Fruit fly (Drosophila melanogaster) whole organism, embryonic: Measurements from ENCODE around the gene ca.

ENCODE experiments used
- Aef1 ChIP-seq: fragments of 200-800 bp; sonication (Bioruptor generic); IDR thresholded peaks from 3 replicates; pipeline ENCODE4 v1.3.6; 2022; ENCODE audit warnings: missing biosample characterization, missing genetic modification characterization
- Atf-2 ChIP-seq: fragments of 200-800 bp; sonication (Bioruptor generic); optimal IDR thresholded peaks from 2 replicates; lab custom pipeline; 2016; ENCODE audit warnings: missing biosample characterization, missing genetic modification characterization
- CG12769 ChIP-seq: fragments of 200-800 bp; sonication (Bioruptor generic); optimal IDR thresholded peaks from 2 replicates; lab custom pipeline; 2019; ENCODE audit warnings: missing biosample characterization, mild to moderate bottlenecking, missing genetic modification characterization, moderate library complexity
- CG13296 ChIP-seq: fragments of 200-800 bp; sonication (Bioruptor generic); optimal IDR thresholded peaks from 3 replicates; lab custom pipeline; 2018; ENCODE audit warnings: missing biosample characterization, mild to moderate bottlenecking, missing genetic modification characterization
- CG13624 ChIP-seq: fragments of 200-800 bp; sonication (Bioruptor generic); optimal IDR thresholded peaks from 2 replicates; lab custom pipeline; 2016; ENCODE audit warnings: missing biosample characterization, missing genetic modification characterization
- CG14965 ChIP-seq: fragments of 200-800 bp; sonication (Bioruptor generic); optimal IDR thresholded peaks from 2 replicates; lab custom pipeline; 2016; ENCODE audit warnings: missing biosample characterization, missing genetic modification characterization, borderline replicate concordance
- CG16813 ChIP-seq: fragments of 200-800 bp; sonication (Bioruptor generic); IDR thresholded peaks from 3 replicates; pipeline ENCODE4 v1.3.6; 2022; ENCODE audit warnings: missing biosample characterization, missing genetic modification characterization; ENCODE audit not compliant: partially characterized antibody
- CG2199 ChIP-seq: fragments of 200-800 bp; sonication (Bioruptor generic); IDR thresholded peaks from 3 replicates; pipeline ENCODE4 v1.3.6; 2022; ENCODE audit warnings: missing biosample characterization, missing genetic modification characterization
- CG2712 ChIP-seq: fragments of 200-800 bp; optimal IDR thresholded peaks from 3 replicates; lab custom pipeline; 2019; ENCODE audit warnings: missing biosample characterization, mild to moderate bottlenecking, missing genetic modification characterization, moderate library complexity
- CG3726 ChIP-seq: fragments of 200-800 bp; sonication (Bioruptor generic); IDR thresholded peaks from 3 replicates; pipeline ENCODE4, ENCODE4 v1.3.6; 2022; ENCODE audit warnings: missing biosample characterization, missing genetic modification characterization
- CG4424 ChIP-seq: fragments of 200-800 bp; sonication (Bioruptor generic); optimal IDR thresholded peaks from 3 replicates; lab custom pipeline; 2016; ENCODE audit warnings: missing biosample characterization, missing genetic modification characterization
- CG4820 ChIP-seq: fragments of 200-800 bp; sonication (Bioruptor generic); optimal IDR thresholded peaks from 3 replicates; lab custom pipeline; 2016; ENCODE audit warnings: missing biosample characterization, missing genetic modification characterization
- CG7928 ChIP-seq: fragments of 200-800 bp; sonication (Bioruptor generic); optimal IDR thresholded peaks from 2 replicates; lab custom pipeline; 2017; ENCODE audit warnings: missing biosample characterization, mild to moderate bottlenecking, missing genetic modification characterization
- CG7963 ChIP-seq: fragments of 200-800 bp; sonication (Bioruptor generic); IDR thresholded peaks from 3 replicates; pipeline ENCODE4 v1.3.6; 2022; ENCODE audit warnings: missing biosample characterization, missing genetic modification characterization; ENCODE audit not compliant: partially characterized antibody
- CG8290 ChIP-seq, 3 experiments: fragments of 200-800 bp; sonication (Bioruptor generic); optimal IDR thresholded peaks; 2 replicates each; lab custom pipeline; 2016 to 2019; ENCODE audit warnings: missing biosample characterization in 3 of 3, missing genetic modification characterization in 3 of 3, mild to moderate bottlenecking in 2 of 3, moderate library complexity in 1 of 3
- CG9932 ChIP-seq: fragments of 200-800 bp; sonication (Bioruptor generic); IDR thresholded peaks from 2 replicates; pipeline ENCODE4 v1.3.6; 2022; ENCODE audit warnings: missing biosample characterization, missing genetic modification characterization
- D ChIP-seq, 2 experiments: fragments of 200-800 bp in 1 of 2; fragments of >200 bp in 1 of 2; sonication (Bioruptor generic) in 1 of 2; optimal IDR thresholded peaks; 2 replicates in 1 of 2; 3 replicates in 1 of 2; lab custom pipeline; 2017; ENCODE audit warnings: mild to moderate bottlenecking in 1 of 2, missing biosample characterization in 1 of 2, missing genetic modification characterization in 1 of 2, missing genetic modification reagents in 1 of 2
- ERR ChIP-seq: fragments of 200-800 bp; sonication (Bioruptor generic); optimal IDR thresholded peaks from 2 replicates; lab custom pipeline; 2016; ENCODE audit warnings: missing biosample characterization, missing genetic modification characterization
- Hmr ChIP-seq: fragments of 200-800 bp; sonication (Bioruptor generic); optimal IDR thresholded peaks from 3 replicates; lab custom pipeline; 2017; ENCODE audit warnings: mild to moderate bottlenecking, missing biosample characterization, missing genetic modification reagents, missing genetic modification characterization
- Hr51 ChIP-seq, 2 experiments: fragments of 200-800 bp; sonication (Bioruptor generic); optimal IDR thresholded peaks; 2 replicates in 1 of 2; 3 replicates in 1 of 2; lab custom pipeline; 2016 to 2018; ENCODE audit warnings: missing biosample characterization in 2 of 2, missing genetic modification characterization in 2 of 2, mild to moderate bottlenecking in 1 of 2, moderate library complexity in 1 of 2
- MBD-R2 ChIP-seq: fragments of 200-800 bp; sonication (Bioruptor generic); IDR thresholded peaks from 2 replicates; pipeline ENCODE4 v1.3.6; 2022; ENCODE audit warnings: missing biosample characterization, missing genetic modification characterization
- Med ChIP-seq: fragments of 200-800 bp; sonication (Bioruptor generic); peaks from one replicate; lab custom pipeline; 2016; ENCODE audit warnings: missing biosample characterization, missing genetic modification characterization, mild to moderate bottlenecking, inconsistent platforms, moderate library complexity
- NFAT ChIP-seq: fragments of 200-800 bp; sonication (Bioruptor generic); IDR thresholded peaks from 2 replicates; pipeline ENCODE4 v1.3.6; 2022; ENCODE audit warnings: missing biosample characterization, missing genetic modification characterization
- Nf-YA ChIP-seq: fragments of 200-800 bp; sonication (Bioruptor generic); IDR thresholded peaks from 2 replicates; pipeline ENCODE4 v1.3.6; 2022; ENCODE audit warnings: missing biosample characterization, missing genetic modification characterization
- Rfx ChIP-seq: fragments of 200-800 bp; sonication (Bioruptor generic); IDR thresholded peaks from 2 replicates; pipeline ENCODE4 v1.3.6; 2022; ENCODE audit warnings: missing biosample characterization, missing genetic modification characterization
- Rx ChIP-seq: fragments of 200-800 bp; sonication (Bioruptor generic); IDR thresholded peaks from 2 replicates; pipeline ENCODE4 v1.3.6; 2022; ENCODE audit warnings: missing biosample characterization, missing genetic modification characterization
- ap ChIP-seq: fragments of 200-800 bp; sonication (Bioruptor generic); IDR thresholded peaks from 2 replicates; pipeline ENCODE4 v1.3.6; 2022; ENCODE audit warnings: missing biosample characterization, missing genetic modification characterization
- bbx ChIP-seq: fragments of 200-800 bp; sonication (Bioruptor generic); IDR thresholded peaks from 2 replicates; pipeline ENCODE4 v1.3.6; 2022; ENCODE audit warnings: missing biosample characterization, missing genetic modification characterization; ENCODE audit not compliant: partially characterized antibody
- cato ChIP-seq: fragments of 200-800 bp; sonication (Bioruptor generic); optimal IDR thresholded peaks from 2 replicates; lab custom pipeline; 2016; ENCODE audit warnings: missing biosample characterization, missing genetic modification characterization, borderline replicate concordance
- ci ChIP-seq: fragments of 200-800 bp; sonication (Bioruptor generic); IDR thresholded peaks from 3 replicates; pipeline ENCODE4 v1.3.6; 2022; ENCODE audit warnings: missing biosample characterization, missing genetic modification characterization
- disco-r ChIP-seq: fragments of 200-800 bp; sonication (Bioruptor generic); optimal IDR thresholded peaks from 2 replicates; lab custom pipeline; 2016; ENCODE audit warnings: missing biosample characterization, missing genetic modification characterization
- fd96Cb ChIP-seq: fragments of 200-800 bp; sonication (Bioruptor generic); optimal IDR thresholded peaks from 2 replicates; lab custom pipeline; 2018; ENCODE audit warnings: missing biosample characterization, mild to moderate bottlenecking, missing genetic modification characterization, moderate library complexity
- gce ChIP-seq: fragments of 200-800 bp; sonication (Bioruptor generic); IDR thresholded peaks from 3 replicates; pipeline ENCODE4 v1.3.6; 2022; ENCODE audit warnings: missing biosample characterization, missing genetic modification characterization
- gem ChIP-seq: fragments of 200-800 bp; sonication (Bioruptor generic); optimal IDR thresholded peaks from 2 replicates; lab custom pipeline; 2019; ENCODE audit warnings: missing biosample characterization, mild to moderate bottlenecking, missing genetic modification characterization, moderate library complexity
- gro ChIP-seq: fragments of 200-800 bp; sonication (Bioruptor generic); optimal IDR thresholded peaks from 2 replicates; lab custom pipeline; 2016; ENCODE audit warnings: missing biosample characterization, missing genetic modification characterization
- hkb ChIP-seq, 2 experiments: fragments of 200-800 bp in 1 of 2; fragments of >200 bp in 1 of 2; sonication (Bioruptor generic) in 1 of 2; IDR thresholded peaks in 1 of 2; optimal IDR thresholded peaks in 1 of 2; 2 replicates each; pipeline versions ENCODE4 v1.3.6 to Lab custom; 2017 to 2022; ENCODE audit warnings: missing biosample characterization in 1 of 2, missing genetic modification characterization in 1 of 2
- kay ChIP-seq: fragments of 200-800 bp; sonication (Bioruptor generic); optimal IDR thresholded peaks from 2 replicates; lab custom pipeline; 2016; ENCODE audit warnings: missing biosample characterization, missing genetic modification characterization
- nerfin-1 ChIP-seq: fragments of 200-800 bp; sonication (Bioruptor generic); optimal IDR thresholded peaks from 3 replicates; lab custom pipeline; 2019; ENCODE audit warnings: missing biosample characterization, mild to moderate bottlenecking, missing genetic modification characterization, moderate library complexity
- oc ChIP-seq: fragments of 200-800 bp; sonication (Bioruptor generic); optimal IDR thresholded peaks from 2 replicates; lab custom pipeline; 2018; ENCODE audit warnings: missing biosample characterization, mild to moderate bottlenecking, missing genetic modification characterization, moderate library complexity
- odd ChIP-seq: fragments of 200-800 bp; sonication (Bioruptor generic); optimal IDR thresholded peaks from 2 replicates; lab custom pipeline; 2017; ENCODE audit warnings: missing biosample characterization, mild to moderate bottlenecking, missing genetic modification characterization
- peb ChIP-seq: fragments of 200-800 bp; sonication (Bioruptor generic); IDR thresholded peaks from 2 replicates; pipeline ENCODE4 v1.3.6; 2022; ENCODE audit warnings: missing biosample characterization, missing genetic modification characterization
- phol ChIP-seq: fragments of 200-800 bp; sonication (Bioruptor generic); optimal IDR thresholded peaks from 3 replicates; lab custom pipeline; 2018; ENCODE audit warnings: missing biosample characterization, mild to moderate bottlenecking, missing genetic modification characterization, moderate library complexity
- salm ChIP-seq: fragments of 200-800 bp; sonication (Bioruptor generic); optimal IDR thresholded peaks from 2 replicates; lab custom pipeline; 2018; ENCODE audit warnings: missing biosample characterization, mild to moderate bottlenecking, missing genetic modification characterization
- unc-4 ChIP-seq: fragments of 200-800 bp; sonication (Bioruptor generic); IDR thresholded peaks from 2 replicates; pipeline ENCODE4 v1.3.6; 2022; ENCODE audit warnings: missing biosample characterization, missing genetic modification characterization; ENCODE audit not compliant: partially characterized antibody
- vvl ChIP-seq: fragments of 200-800 bp; sonication (Bioruptor generic); IDR thresholded peaks from 2 replicates; pipeline ENCODE4 v1.3.6; 2022; ENCODE audit warnings: missing biosample characterization, missing genetic modification characterization
- yki ChIP-seq: fragments of >200 bp; optimal IDR thresholded peaks from 3 replicates; lab custom pipeline; 2018
- zen2 ChIP-seq: fragments of 200-800 bp; sonication (Bioruptor generic); IDR thresholded peaks from 3 replicates; pipeline ENCODE4 v1.3.6; 2022; ENCODE audit warnings: missing biosample characterization, missing genetic modification characterization; ENCODE audit not compliant: partially characterized antibody

Gene ca

dm6 chr3R:29772795-29773331 lies 33.7 kb upstream of the ca start (continued):
- TF ChIP-seq peb (GFP tag; lab: Robert Waterston, UW) (peak; percentile 20; the same call in 1 of the 2 replicates), Hr51 (GFP tag; optimal IDR thresholded peaks at IDR 0.05; lab: Kevin White, UChicago) (peak in 1 of 2 experiments; percentile 11), yki (lab: Kevin White, UChicago) (peak; percentile 83), gem (no peak), MBD-R2 (GFP tag; lab: Robert Waterston, UW) (no peak; the same call in 1 of the 2 replicates), CG3726 (GFP tag; lab: Robert Waterston, UW) (no peak), Atf-2 (GFP tag; lab: Kevin White, UChicago) (no peak), gro (no peak), oc (tag; lab: Kevin White, UChicago) (peak; percentile 61), fd96Cb (tag; lab: Kevin White, UChicago) (no peak), CG9932 (GFP tag; lab: Robert Waterston, UW) (no peak), Nf-YA (GFP tag; lab: Robert Waterston, UW) (no peak), vvl (GFP tag; lab: Robert Waterston, UW) (no peak; the same call in 1 of the 2 replicates), cato (no peak), CG14965 (GFP tag; lab: Kevin White, UChicago) (no peak), CG2199 (peak; percentile 84; the same call in 2 of the 3 replicates), CG13624 (peak; percentile 21), CG4424 (GFP tag; lab: Kevin White, UChicago) (no peak), gce (peak; percentile 37; the same call in 1 of the 3 replicates), Hmr (GFP tag; lab: Kevin White, UChicago) (peak; percentile 60), NFAT (peak; percentile 72), phol (tag; lab: Kevin White, UChicago) (no peak), bbx (GFP tag; lab: Robert Waterston, UW) (peak; percentile 60; the same call in 1 of the 2 replicates), Rfx (peak; percentile 22; the same call in 1 of the 2 replicates), unc-4 (GFP tag; lab: Robert Waterston, UW) (peak; percentile 34; the same call in 1 of the 2 replicates), disco-r (GFP tag; lab: Kevin White, UChicago) (no peak), CG7928 (no peak), odd (GFP tag; lab: Kevin White, UChicago) (peak; percentile 14), CG7963 (GFP tag; lab: Robert Waterston, UW) (0 out of 3 replicates have a peak, but pooled peaks have one; percentile 25), CG12769 (peak; percentile 90), ci (GFP tag; lab: Robert Waterston, UW) (peak; percentile 80; the same call in 2 of the 3 replicates), CG16813 (GFP tag; lab: Robert Waterston, UW) (peak; percentile 37; the same call in 1 of the 3 replicates), Rx (GFP tag; lab: Robert Waterston, UW) (0 out of 2 replicates have a peak, but pooled peaks have one; percentile 9), nerfin-1 (peak; percentile 86), CG4820 (GFP tag; lab: Kevin White, UChicago) (no peak), salm (tag; lab: Kevin White, UChicago) (no peak), Aef1 (GFP tag; lab: Robert Waterston, UW) (peak; percentile 78), CG2712 (no peak), hkb (optimal IDR thresholded peaks at IDR 0.05; lab: Kevin White, UChicago) (no peak), hkb (GFP tag; IDR thresholded peaks at IDR 0.05; lab: Robert Waterston, UW) (peak; percentile 44; the same call in 1 of the 2 replicates), ERR (GFP tag; lab: Kevin White, UChicago) (peak; percentile 30), CG8290 (GFP tag; optimal IDR thresholded peaks at IDR 0.05; lab: Kevin White, UChicago) (no peak), CG8290 (tag; optimal IDR thresholded peaks at IDR 0.05; lab: Kevin White, UChicago) (peak in 1 of 2 experiments; percentile 80), ap (GFP tag; lab: Robert Waterston, UW) (no peak), D (optimal IDR thresholded peaks at IDR 0.05; lab: Kevin White, UChicago) (no peak), D (GFP tag; optimal IDR thresholded peaks at IDR 0.05; lab: Kevin White, UChicago) (peak; percentile 8), Med (GFP tag; lab: Kevin White, UChicago) (peak; percentile 92), CG13296 (GFP tag; lab: Kevin White, UChicago) (peak; percentile 27), zen2 (peak; percentile 60; the same call in 2 of the 3 replicates), kay (peak; percentile 76)
